Fruit fly (Drosophila melanogaster) whole organism, prepupa: ENCODE data around the gene CG33995.
A peak's percentile ranks its signal among the peaks of the same experiment; 100 is the strongest.

Experiments used
- Blimp-1 ChIP-seq: fragments of 200-800 bp; sonication (Bioruptor generic); optimal IDR thresholded peaks from 3 replicates; lab custom pipeline; 2017; ENCODE audit warnings: missing biosample characterization, missing genetic modification characterization, mild to moderate bottlenecking, moderate library complexity, missing genetic modification reagents
- CG10631 ChIP-seq: fragments of 200-800 bp; sonication (Bioruptor generic); optimal IDR thresholded peaks from 2 replicates; lab custom pipeline; 2016; ENCODE audit warnings: missing biosample characterization, missing genetic modification characterization
- CG10669 ChIP-seq: fragments of 200-800 bp; sonication (Bioruptor generic); optimal IDR thresholded peaks from 3 replicates; lab custom pipeline; 2018; ENCODE audit warnings: missing biosample characterization, mild to moderate bottlenecking, missing genetic modification characterization, moderate library complexity
- CG11762 ChIP-seq: fragments of 200-800 bp; sonication (Bioruptor generic); optimal IDR thresholded peaks from 3 replicates; lab custom pipeline; 2016; ENCODE audit warnings: missing biosample characterization, missing genetic modification characterization; ENCODE audit not compliant: insufficient read depth
- CG11902 ChIP-seq: fragments of 200-800 bp; sonication (Bioruptor generic); optimal IDR thresholded peaks from 3 replicates; lab custom pipeline; 2016; ENCODE audit warnings: missing biosample characterization, missing genetic modification characterization
- CG15336 ChIP-seq: fragments of 200-800 bp; sonication (Bioruptor generic); IDR thresholded peaks from 2 replicates; pipeline ENCODE4 v1.3.6; 2022; ENCODE audit warnings: missing biosample characterization, missing genetic modification characterization
- CG1621 ChIP-seq: fragments of 200-800 bp; sonication (Bioruptor generic); optimal IDR thresholded peaks from 3 replicates; lab custom pipeline; 2018; ENCODE audit warnings: missing biosample characterization, mild to moderate bottlenecking, missing genetic modification characterization
- CG31627 ChIP-seq: fragments of 200-800 bp; sonication (Bioruptor generic); optimal IDR thresholded peaks from 3 replicates; lab custom pipeline; 2016; ENCODE audit warnings: missing biosample characterization, missing genetic modification characterization
- CG34406 ChIP-seq: fragments of 200-800 bp; sonication (Bioruptor generic); optimal IDR thresholded peaks from 3 replicates; lab custom pipeline; 2016; ENCODE audit warnings: missing biosample characterization, missing genetic modification characterization
- CG3919 ChIP-seq: fragments of 200-800 bp; sonication (Bioruptor generic); optimal IDR thresholded peaks from 3 replicates; lab custom pipeline; 2016; ENCODE audit warnings: missing biosample characterization, missing genetic modification characterization
- CG4318 ChIP-seq: fragments of 200-800 bp; sonication (Bioruptor generic); optimal IDR thresholded peaks from 3 replicates; lab custom pipeline; 2017; ENCODE audit warnings: missing biosample characterization, mild to moderate bottlenecking, missing genetic modification characterization
- CG6163 ChIP-seq: fragments of 200-800 bp; sonication (Bioruptor generic); IDR thresholded peaks from 3 replicates; pipeline ENCODE4 v1.3.6; 2022; ENCODE audit warnings: missing biosample characterization, missing genetic modification characterization
- CG6792 ChIP-seq: fragments of 200-800 bp; sonication (Bioruptor generic); optimal IDR thresholded peaks from 3 replicates; lab custom pipeline; 2016; ENCODE audit warnings: missing biosample characterization, missing genetic modification characterization
- CG6808 ChIP-seq: fragments of 200-800 bp; sonication (Bioruptor generic); optimal IDR thresholded peaks from 3 replicates; lab custom pipeline; 2017; ENCODE audit warnings: missing biosample characterization, missing genetic modification characterization, mild to moderate bottlenecking, moderate library complexity, missing genetic modification reagents
- CG8319 ChIP-seq: fragments of 200-800 bp; sonication (Bioruptor generic); optimal IDR thresholded peaks from 3 replicates; lab custom pipeline; 2016; ENCODE audit warnings: missing biosample characterization, missing genetic modification characterization
- CG8632 ChIP-seq: fragments of 200-800 bp; sonication (Bioruptor generic); optimal IDR thresholded peaks from 3 replicates; lab custom pipeline; 2016; ENCODE audit warnings: missing biosample characterization, missing genetic modification characterization
- CG9139 ChIP-seq: fragments of 200-800 bp; sonication (Bioruptor generic); optimal IDR thresholded peaks from 3 replicates; lab custom pipeline; 2017; ENCODE audit warnings: missing biosample characterization, mild to moderate bottlenecking, missing genetic modification characterization
- Eip75B ChIP-seq: fragments of 200-800 bp; sonication (Bioruptor generic); optimal IDR thresholded peaks from 3 replicates; lab custom pipeline; 2016; ENCODE audit warnings: missing biosample characterization, missing genetic modification characterization
- Eip78C ChIP-seq: fragments of 200-800 bp; sonication (Bioruptor generic); peaks from one replicate; lab custom pipeline; 2016; ENCODE audit warnings: missing biosample characterization, missing genetic modification characterization
- Eip93F ChIP-seq: fragments of 200-800 bp; sonication (Bioruptor generic); optimal IDR thresholded peaks from 2 replicates; lab custom pipeline; 2016; ENCODE audit warnings: missing biosample characterization, mild to moderate bottlenecking, missing genetic modification characterization
- Ets21C ChIP-seq: fragments of 200-800 bp; sonication (Bioruptor generic); optimal IDR thresholded peaks from 3 replicates; lab custom pipeline; 2016; ENCODE audit warnings: missing biosample characterization, missing genetic modification characterization
- Ets96B ChIP-seq: fragments of 200-800 bp; optimal IDR thresholded peaks from 2 replicates; lab custom pipeline; 2019; ENCODE audit warnings: missing biosample characterization, mild to moderate bottlenecking, missing genetic modification characterization, moderate library complexity
- Hr38 ChIP-seq: sonication (Bioruptor generic); optimal IDR thresholded peaks from 2 replicates; lab custom pipeline; 2016; ENCODE audit warnings: missing biosample characterization, missing genetic modification characterization
- Hr39 ChIP-seq: fragments of 200-800 bp; sonication (Bioruptor generic); optimal IDR thresholded peaks from 2 replicates; lab custom pipeline; 2016; ENCODE audit warnings: missing biosample characterization, missing genetic modification characterization
- Lpt ChIP-seq: fragments of 200-800 bp; sonication (Bioruptor generic); optimal IDR thresholded peaks from 3 replicates; lab custom pipeline; 2016; ENCODE audit warnings: missing biosample characterization, missing genetic modification characterization
- OdsH ChIP-seq: fragments of 200-800 bp; sonication (Bioruptor generic); optimal IDR thresholded peaks from 3 replicates; lab custom pipeline; 2016; ENCODE audit warnings: missing biosample characterization, missing genetic modification characterization
- Sox102F ChIP-seq: fragments of 200-800 bp; sonication (Bioruptor generic); optimal IDR thresholded peaks from 2 replicates; lab custom pipeline; 2016; ENCODE audit warnings: missing biosample characterization, mild to moderate bottlenecking, missing genetic modification characterization
- Sox14 ChIP-seq: fragments of 200-800 bp; sonication (Bioruptor generic); optimal IDR thresholded peaks from 3 replicates; lab custom pipeline; 2016; ENCODE audit warnings: missing biosample characterization, missing genetic modification characterization
- achi ChIP-seq: fragments of 200-800 bp; sonication (Bioruptor generic); optimal IDR thresholded peaks from 3 replicates; lab custom pipeline; 2016; ENCODE audit warnings: missing biosample characterization, missing genetic modification characterization
- acj6 ChIP-seq: fragments of 200-800 bp; sonication (Bioruptor generic); optimal IDR thresholded peaks from 3 replicates; lab custom pipeline; 2016; ENCODE audit warnings: missing biosample characterization, missing genetic modification characterization
- cyc ChIP-seq: fragments of 200-800 bp; sonication (Bioruptor generic); optimal IDR thresholded peaks from 3 replicates; lab custom pipeline; 2016; ENCODE audit warnings: missing biosample characterization, missing genetic modification characterization
- dac ChIP-seq: fragments of 200-800 bp; sonication (Bioruptor generic); optimal IDR thresholded peaks from 2 replicates; lab custom pipeline; 2017; ENCODE audit warnings: missing biosample characterization, mild to moderate bottlenecking, missing genetic modification characterization
- eg ChIP-seq: fragments of 200-800 bp; sonication (Bioruptor generic); IDR thresholded peaks from 3 replicates; pipeline ENCODE4 v1.3.6; 2022; ENCODE audit warnings: missing biosample characterization, missing genetic modification characterization
- esn ChIP-seq: fragments of 200-800 bp; sonication (Bioruptor generic); optimal IDR thresholded peaks from 2 replicates; lab custom pipeline; 2016; ENCODE audit warnings: missing biosample characterization, mild to moderate bottlenecking, missing genetic modification characterization, moderate library complexity
- fd59A ChIP-seq: fragments of 200-800 bp; sonication (Bioruptor generic); optimal IDR thresholded peaks from 2 replicates; lab custom pipeline; 2017; ENCODE audit warnings: missing biosample characterization, mild to moderate bottlenecking, missing genetic modification characterization, missing genetic modification reagents
- fd85E ChIP-seq: fragments of 200-800 bp; sonication (Bioruptor generic); optimal IDR thresholded peaks from 3 replicates; lab custom pipeline; 2016; ENCODE audit warnings: missing biosample characterization, missing genetic modification characterization
- fkh ChIP-seq: fragments of 200-800 bp; sonication (Bioruptor generic); optimal IDR thresholded peaks from 3 replicates; lab custom pipeline; 2017; ENCODE audit warnings: missing biosample characterization, mild to moderate bottlenecking, missing genetic modification characterization, moderate library complexity
- lz ChIP-seq: fragments of 200-800 bp; sonication (Bioruptor generic); optimal IDR thresholded peaks from 3 replicates; lab custom pipeline; 2016; ENCODE audit warnings: missing biosample characterization, missing genetic modification characterization
- net ChIP-seq: fragments of 200-800 bp; sonication (Bioruptor generic); optimal IDR thresholded peaks from 3 replicates; lab custom pipeline; 2016; ENCODE audit warnings: missing biosample characterization, missing genetic modification characterization
- pdm3 ChIP-seq: fragments of 200-800 bp; sonication (Bioruptor generic); optimal IDR thresholded peaks from 3 replicates; lab custom pipeline; 2016; ENCODE audit warnings: missing biosample characterization, missing genetic modification characterization
- ss ChIP-seq, 2 experiments: fragments of 200-800 bp; sonication (Bioruptor generic); optimal IDR thresholded peaks; 2 replicates in 1 of 2; 3 replicates in 1 of 2; lab custom pipeline; 2017 to 2018; ENCODE audit warnings: mild to moderate bottlenecking in 2 of 2, missing biosample characterization in 2 of 2, missing genetic modification characterization in 2 of 2, moderate library complexity in 1 of 2
- svp ChIP-seq: fragments of 200-800 bp; sonication (Bioruptor generic); peaks from one replicate; lab custom pipeline; 2016; ENCODE audit warnings: missing biosample characterization, missing genetic modification characterization
- topi ChIP-seq: fragments of 200-800 bp; sonication (Bioruptor generic); optimal IDR thresholded peaks from 3 replicates; lab custom pipeline; 2016; ENCODE audit warnings: missing biosample characterization, missing genetic modification characterization

CG33995 gene

dm6 chr2L:5054953-5055352, 11.9 kb downstream of the CG33995 start, which contains the start of the genes CG14036 and His3.3A:
TSS of gene CG14036 (minus strand) at chr2L:5055016.
TSS of gene His3.3A (plus strand) at chr2L:5055058.
- TF ChIP-seq svp (GFP tag; lab: Kevin White, UChicago) (peak; percentile 6), achi (GFP tag; lab: Kevin White, UChicago) (peak; percentile 49), ss (GFP tag; optimal IDR thresholded peaks at IDR 0.05; lab: Kevin White, UChicago) (no peak), pdm3 (GFP tag; lab: Kevin White, UChicago) (no peak), fkh (GFP tag; lab: Kevin White, UChicago) (peak; percentile 92), Sox14 (GFP tag; lab: Kevin White, UChicago) (peak; percentile 0), Hr39 (GFP tag; lab: Kevin White, UChicago) (no peak), Eip78C (GFP tag; lab: Kevin White, UChicago) (peak; percentile 60), lz (GFP tag; lab: Kevin White, UChicago) (no peak), esn (GFP tag; lab: Kevin White, UChicago) (peak; percentile 31), CG1621 (tag; lab: Kevin White, UChicago) (peak; percentile 30)

- TF ChIP-seq net (GFP tag; lab: Kevin White, UChicago) = no peak
- TF ChIP-seq topi (GFP tag; lab: Kevin White, UChicago) = no peak
- no peak for TF ChIP-seq CG31627 (GFP tag; lab: Kevin White, UChicago)
- TF ChIP-seq CG15336 (GFP tag; lab: Robert Waterston, UW) = no peak
- TF ChIP-seq CG6808 (GFP tag; lab: Kevin White, UChicago) = no peak
- no peak for TF ChIP-seq CG4318 (GFP tag; lab: Kevin White, UChicago)
- no peak for TF ChIP-seq CG34406
- TF ChIP-seq OdsH (GFP tag; lab: Kevin White, UChicago) = no peak
- TF ChIP-seq eg (GFP tag; lab: Robert Waterston, UW) = no peak
- no peak for TF ChIP-seq pdm3 (GFP tag; lab: Kevin White, UChicago)
- TF ChIP-seq, all 60 proteins: peak for 0
Measured at dm6 chr2L:5055528-5055927, 12.5 kb downstream of the CG33995 start.

- TF ChIP-seq Eip78C (GFP tag; lab: Kevin White, UChicago) (peak; percentile 24), CG6163 (GFP tag; lab: Robert Waterston, UW) (no peak), CG6792 (GFP tag; lab: Kevin White, UChicago) (no peak), CG3919 (no peak)
Measured at dm6 chr2L:5058094-5058493, 15.0 kb downstream of the CG33995 start, which contains the start of gene Nepl3. TSS of gene Nepl3 (minus strand) at chr2L:5058248.

dm6 chr2L:5059645-5060254, 16.7 kb downstream of the CG33995 start, which contains the start of gene Rpn11:
TSS of gene Rpn11 (minus strand) at chr2L:5059790.
- no peak for TF ChIP-seq dac (GFP tag; lab: Kevin White, UChicago)
- peak; percentile 44 for TF ChIP-seq CG3919
- no peak for TF ChIP-seq CG9139 (GFP tag; lab: Kevin White, UChicago)
- TF ChIP-seq CG8319 = peak; percentile 16
- no peak for TF ChIP-seq fd85E
- no peak for TF ChIP-seq Blimp-1 (GFP tag; lab: Kevin White, UChicago)
- TF ChIP-seq CG6163 (GFP tag; lab: Robert Waterston, UW) = no peak
- peak; percentile 48 for TF ChIP-seq achi (GFP tag; lab: Kevin White, UChicago)
- TF ChIP-seq fkh (GFP tag; lab: Kevin White, UChicago) = peak; percentile 4
- TF ChIP-seq Eip93F (GFP tag; lab: Kevin White, UChicago) = no peak
- TF ChIP-seq Eip75B (GFP tag; lab: Kevin White, UChicago) = peak; percentile 53
- peak; percentile 44 for TF ChIP-seq Ets21C
- TF ChIP-seq CG11902 (GFP tag; lab: Kevin White, UChicago) = peak; percentile 0
- peak; percentile 65 for TF ChIP-seq CG10631 (GFP tag; lab: Kevin White, UChicago)
- TF ChIP-seq acj6 = peak; percentile 61
- TF ChIP-seq cyc (GFP tag; lab: Kevin White, UChicago) = peak; percentile 38
- TF ChIP-seq Eip78C (GFP tag; lab: Kevin White, UChicago) = peak; percentile 89
- TF ChIP-seq CG6808 (GFP tag; lab: Kevin White, UChicago) = no peak
- no peak for TF ChIP-seq Lpt
- peak; percentile 66 for TF ChIP-seq lz (GFP tag; lab: Kevin White, UChicago)
- TF ChIP-seq Sox102F (GFP tag; lab: Kevin White, UChicago) = no peak
- TF ChIP-seq svp (GFP tag; lab: Kevin White, UChicago) = peak; percentile 76
- peak; percentile 51 for TF ChIP-seq Ets96B
- TF ChIP-seq fd59A (GFP tag; lab: Kevin White, UChicago) = peak; percentile 21
- no peak for TF ChIP-seq CG11762 (GFP tag; lab: Kevin White, UChicago)
- TF ChIP-seq CG34406 = peak; percentile 39
- TF ChIP-seq CG10669 (GFP tag; lab: Kevin White, UChicago) = no peak
- TF ChIP-seq net (GFP tag; lab: Kevin White, UChicago) = peak; percentile 37
- TF ChIP-seq Hr38 (GFP tag; lab: Kevin White, UChicago) = no peak
- peak; percentile 46 for TF ChIP-seq CG8632 (GFP tag; lab: Kevin White, UChicago)
- peak; percentile 48 for TF ChIP-seq CG6792 (GFP tag; lab: Kevin White, UChicago)
